Worm (Caenorhabditis elegans): ENCODE results near the gene C32D5.12.

DNA sequence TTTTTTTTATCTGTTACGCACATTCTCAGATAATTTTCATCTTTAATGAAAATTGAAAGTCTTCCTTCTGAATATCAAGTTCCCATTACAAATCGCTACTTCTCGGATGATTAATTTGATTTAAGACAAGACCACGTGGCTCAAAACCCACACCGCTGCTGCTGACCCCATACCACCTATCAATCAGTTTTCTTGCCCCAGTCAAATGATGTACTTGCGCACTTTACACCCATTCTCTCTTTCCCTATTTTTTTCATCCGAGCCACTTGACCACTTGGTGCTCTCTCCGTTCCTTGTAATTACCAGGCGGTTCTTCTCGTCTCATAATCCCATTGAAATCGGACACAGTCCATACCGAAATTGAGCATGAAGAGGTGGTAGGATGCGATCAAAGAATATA, 35.2 kb upstream of the C32D5.12 start:
- TF ChIP-seq pes-1 (GFP tag; IDR thresholded peaks at IDR 0.05) (no peak), ets-7 (tag; optimal IDR thresholded peaks at IDR 0.05) (no peak), ceh-36 (tag; optimal IDR thresholded peaks at IDR 0.05) (no peak), tra-4 (tag; optimal IDR thresholded peaks at IDR 0.05) (no peak), F13C5.2 (tag; optimal IDR thresholded peaks at IDR 0.05) (no peak), B0310.2 (tag; optimal IDR thresholded peaks at IDR 0.05) (no peak), ama-1 (optimal IDR thresholded peaks at IDR 0.05) (no peak), hmg-4 (GFP tag; optimal IDR thresholded peaks at IDR 0.05) (no peak)
